Fruit fly (Drosophila melanogaster): ENCODE measurements around the gene Rheb.

Rheb gene

DNA sequence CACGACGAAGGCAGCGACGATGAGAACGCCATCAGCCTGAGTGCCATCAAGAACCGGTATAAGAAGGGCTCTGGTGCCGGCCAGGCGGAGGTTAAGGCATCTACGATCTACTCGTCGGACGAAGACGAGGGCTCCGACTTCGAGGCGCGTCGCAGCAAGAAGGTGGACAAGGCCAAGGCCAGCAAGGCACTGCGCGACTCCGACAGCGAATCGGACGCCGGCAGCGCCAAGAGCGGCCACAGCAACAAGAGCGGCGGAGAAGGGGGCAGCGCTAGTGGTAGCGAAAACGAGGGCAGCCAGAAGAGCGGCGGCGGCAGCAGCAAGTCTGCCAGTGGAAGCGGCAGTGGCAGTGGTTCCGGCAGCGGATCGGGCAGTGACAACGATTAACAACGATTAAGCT, 46.8 kb downstream of the Rheb start:
- TF ChIP-seq Oli (tag; optimal IDR thresholded peaks at IDR 0.05) (no peak), H2.0 (GFP tag; IDR thresholded peaks at IDR 0.05) (no peak), CG8478 (optimal IDR thresholded peaks at IDR 0.05) (peak; percentile 11), Med (GFP tag) (peak; percentile 37), Adf1 (GFP tag; IDR thresholded peaks at IDR 0.05) (peak; percentile 33; the same call in 1 of the 2 replicates), crol (GFP tag; IDR thresholded peaks at IDR 0.05) (0 out of 2 replicates have a peak, but pooled peaks have one; percentile 9), Lhr (GFP tag; optimal IDR thresholded peaks at IDR 0.05) (no peak), Neu2 (GFP tag; optimal IDR thresholded peaks at IDR 0.05; ENCODE audit: borderline replicate concordance) (no peak), NfI (GFP tag; optimal IDR thresholded peaks at IDR 0.05) (no peak)

- TF ChIP-seq tio (GFP tag; optimal IDR thresholded peaks at IDR 0.05) (no peak), CG17612 (GFP tag; IDR thresholded peaks at IDR 0.05) (no peak), HmgD (GFP tag; optimal IDR thresholded peaks at IDR 0.05) (no peak), CG17328 (GFP tag; IDR thresholded peaks at IDR 0.05) (no peak), slbo (GFP tag; IDR thresholded peaks at IDR 0.05) (no peak), corto (GFP tag; optimal IDR thresholded peaks at IDR 0.05) (no peak), Hmr (GFP tag; optimal IDR thresholded peaks at IDR 0.05) (no peak), Oli (tag; optimal IDR thresholded peaks at IDR 0.05) (no peak), ssp (GFP tag; IDR thresholded peaks at IDR 0.05) (no peak), klu (GFP tag; IDR thresholded peaks at IDR 0.05) (no peak), Drgx (GFP tag; IDR thresholded peaks at IDR 0.05) (peak; percentile 67), CG12104 (GFP tag; optimal IDR thresholded peaks at IDR 0.05) (no peak), croc (GFP tag; conservative IDR thresholded peaks at IDR 0.05) (no peak), toy (GFP tag; IDR thresholded peaks at IDR 0.05) (no peak), Dbx (GFP tag; IDR thresholded peaks at IDR 0.05) (no peak), CG7556 (GFP tag; optimal IDR thresholded peaks at IDR 0.05) (no peak), pan (optimal IDR thresholded peaks at IDR 0.05) (no peak), pan (GFP tag; optimal IDR thresholded peaks at IDR 0.05 in 1 of 2, IDR thresholded peaks at IDR 0.05 in 1 of 2) (peak in 1 of 2 experiments; percentile 14), tup (GFP tag; optimal IDR thresholded peaks at IDR 0.05) (no peak), crol (GFP tag; IDR thresholded peaks at IDR 0.05) (no peak), twi (tag; optimal IDR thresholded peaks at IDR 0.05) (no peak), CG6175 (GFP tag; IDR thresholded peaks at IDR 0.05) (0 out of 3 replicates have a peak, but pooled peaks have one; percentile 8), sens (GFP tag) (peak; percentile 68), Nf-YB (GFP tag; optimal IDR thresholded peaks at IDR 0.05) (no peak), CG6254 (GFP tag; optimal IDR thresholded peaks at IDR 0.05) (no peak), Lhr (GFP tag; optimal IDR thresholded peaks at IDR 0.05) (no peak), CG34224 (GFP tag; IDR thresholded peaks at IDR 0.05; ENCODE audit: partially characterized antibody) (no peak), seq (GFP tag; IDR thresholded peaks at IDR 0.05) (no peak), Sry-β (GFP tag; optimal IDR thresholded peaks at IDR 0.05) (no peak), jumu (GFP tag; optimal IDR thresholded peaks at IDR 0.05) (no peak), nerfin-2 (GFP tag; IDR thresholded peaks at IDR 0.05; ENCODE audit: partially characterized antibody) (no peak), CG11504 (tag; optimal IDR thresholded peaks at IDR 0.05) (no peak), danr (GFP tag; IDR thresholded peaks at IDR 0.05) (no peak), Fer2 (tag; optimal IDR thresholded peaks at IDR 0.05) (no peak), pb (GFP tag; optimal IDR thresholded peaks at IDR 0.05) (no peak), zen (tag; optimal IDR thresholded peaks at IDR 0.05) (no peak), CG12744 (GFP tag; optimal IDR thresholded peaks at IDR 0.05) (no peak), ato (GFP tag; IDR thresholded peaks at IDR 0.05; ENCODE audit: partially characterized antibody) (no peak), Bteb2 (GFP tag; optimal IDR thresholded peaks at IDR 0.05) (no peak), prd (optimal IDR thresholded peaks at IDR 0.05) (no peak), prd (GFP tag; IDR thresholded peaks at IDR 0.05) (peak; percentile 23; the same call in 1 of the 3 replicates), CG11696 (GFP tag; IDR thresholded peaks at IDR 0.05) (no peak), onecut (GFP tag; IDR thresholded peaks at IDR 0.05) (no peak)
These were observed 49.4 kb downstream of the Rheb start for dm6 chr3R:5617923-5618623.
